Worm (Caenorhabditis elegans): ENCODE results near the gene cdkl-1.

Gene cdkl-1

ce11 chrV:11073354-11073753, 25.3 kb upstream of the cdkl-1 start:
- TF ChIP-seq dpff-1 (tag; optimal IDR thresholded peaks at IDR 0.05) = no peak

- TF ChIP-seq pbrm-1 (GFP tag; IDR thresholded peaks at IDR 0.05) (0 out of 2 replicates have a peak, but pooled peaks have one; percentile 24), zim-3 (tag; optimal IDR thresholded peaks at IDR 0.05) (no peak), repo-1 (tag; optimal IDR thresholded peaks at IDR 0.05) (peak; percentile 8), chd-7 (tag; optimal IDR thresholded peaks at IDR 0.05) (peak; percentile 7)
Observed at ce11 chrV:11074448-11074847, 24.3 kb upstream of the cdkl-1 start, which contains the start of gene act-3. TSS of gene act-3 (minus strand) at chrV:11074498.

ce11 chrV:11075209-11076027, 23.3 kb upstream of the cdkl-1 start:
- TF ChIP-seq pbrm-1 (GFP tag; IDR thresholded peaks at IDR 0.05) (peak; percentile 28), nhr-27 (tag; optimal IDR thresholded peaks at IDR 0.05) (peak; percentile 9), mcd-1 (GFP tag; IDR thresholded peaks at IDR 0.05) (peak; percentile 43; the same call in 1 of the 2 replicates), F22D6.2 (tag; optimal IDR thresholded peaks at IDR 0.05) (no peak), ceh-27 (GFP tag; optimal IDR thresholded peaks at IDR 0.05) (peak; percentile 73), let-607 (tag; optimal IDR thresholded peaks at IDR 0.05) (no peak), tlf-1 (GFP tag; optimal IDR thresholded peaks at IDR 0.05) (no peak), ztf-28 (GFP tag; IDR thresholded peaks at IDR 0.05) (0 out of 2 replicates have a peak, but pooled peaks have one; percentile 61), lin-26 (GFP tag; IDR thresholded peaks at IDR 0.05) (peak; percentile 15; the same call in 1 of the 2 replicates), ceh-40 (GFP tag; IDR thresholded peaks at IDR 0.05) (0 out of 2 replicates have a peak, but pooled peaks have one; percentile 6), ceh-79 (tag; optimal IDR thresholded peaks at IDR 0.05) (no peak), somi-1 (GFP tag; optimal IDR thresholded peaks at IDR 0.05) (peak; percentile 23), Y53G8AR.9 (GFP tag; conservative IDR thresholded peaks at IDR 0.05) (no peak), zfh-2 (GFP tag; conservative IDR thresholded peaks at IDR 0.05) (peak; percentile 91), cebp-1 (GFP tag; IDR thresholded peaks at IDR 0.05) (no peak; the same call in 1 of the 2 replicates), cebp-1 (tag; optimal IDR thresholded peaks at IDR 0.05) (peak; percentile 61), nfyb-1 (GFP tag; IDR thresholded peaks at IDR 0.05) (peak; percentile 37; the same call in 1 of the 2 replicates), Y56A3A.18 (GFP tag; IDR thresholded peaks at IDR 0.05) (peak; percentile 42; the same call in 1 of the 2 replicates), K12H6.12 (tag; optimal IDR thresholded peaks at IDR 0.05) (peak; percentile 31), attf-5 (GFP tag; optimal IDR thresholded peaks at IDR 0.05) (peak; percentile 29), ets-4 (GFP tag; optimal IDR thresholded peaks at IDR 0.05) (no peak)

- TF ChIP-seq snpc-1.3 (tag; optimal IDR thresholded peaks at IDR 0.05; ENCODE audit: insufficient read depth) = peak; percentile 6
- peak; percentile 65 for TF ChIP-seq efl-1 (GFP tag; optimal IDR thresholded peaks at IDR 0.05)
- peak; percentile 76 for TF ChIP-seq xnd-1 (tag; optimal IDR thresholded peaks at IDR 0.05)
- TF ChIP-seq dpff-1 (tag; optimal IDR thresholded peaks at IDR 0.05) = peak; percentile 78
- no peak for TF ChIP-seq athp-1 (tag; optimal IDR thresholded peaks at IDR 0.05)
- no peak for TF ChIP-seq gei-17 (GFP tag; optimal IDR thresholded peaks at IDR 0.05)
- TF ChIP-seq madf-6 (GFP tag; IDR thresholded peaks at IDR 0.05) = peak; percentile 87
- peak; percentile 64 for TF ChIP-seq madf-8 (GFP tag; conservative IDR thresholded peaks at IDR 0.05)
- no peak for TF ChIP-seq akir-1 (GFP tag; optimal IDR thresholded peaks at IDR 0.05)
- TF ChIP-seq nhr-27 (tag; optimal IDR thresholded peaks at IDR 0.05) = no peak
- no peak for TF ChIP-seq nhr-80 (tag; optimal IDR thresholded peaks at IDR 0.05)
- no peak for TF ChIP-seq attf-3 (GFP tag; conservative IDR thresholded peaks at IDR 0.05)
- TF ChIP-seq lir-1 (GFP tag; conservative IDR thresholded peaks at IDR 0.05) = no peak
- TF ChIP-seq lin-35 (GFP tag; optimal IDR thresholded peaks at IDR 0.05) = peak in 1 of 3 experiments; percentile 16
- peak; percentile 11 for TF ChIP-seq ztf-26 (tag; optimal IDR thresholded peaks at IDR 0.05)
- TF ChIP-seq ama-1 (optimal IDR thresholded peaks at IDR 0.05) = no peak
- TF ChIP-seq ama-1 (GFP tag; optimal IDR thresholded peaks at IDR 0.05) = no peak
- no peak for TF ChIP-seq B0261.1 (tag; optimal IDR thresholded peaks at IDR 0.05)
- TF ChIP-seq attf-5 (GFP tag; optimal IDR thresholded peaks at IDR 0.05) = no peak
Observed at ce11 chrV:11076028-11076402, 22.7 kb upstream of the cdkl-1 start.
